Comparison of ENCODE assay signal across 2 worm cellular contexts in the genomic region with DNA sequence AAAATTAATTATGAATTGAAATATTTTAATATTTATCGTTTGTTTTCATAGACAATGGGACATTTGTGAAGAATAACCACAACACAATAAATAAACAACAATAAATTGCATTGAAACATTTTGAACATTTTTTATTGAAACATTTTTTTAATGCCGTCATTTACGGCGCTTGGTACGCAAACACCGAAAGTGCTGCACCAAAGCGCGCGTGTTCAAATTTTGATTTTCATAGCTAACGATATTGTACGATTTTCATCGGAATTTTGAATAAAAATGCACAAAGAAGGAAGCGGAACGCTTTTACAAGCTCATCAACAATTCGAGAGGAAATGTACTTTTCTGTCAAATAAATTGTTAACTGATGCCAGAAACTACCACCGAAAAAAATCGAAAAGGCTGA.
A peak's percentile ranks its signal among the peaks of the same experiment; 100 is the strongest.
TF ChIP-seq lines count a peak whose summit lies in the region.

No protein-coding gene starts in this region.

TF ChIP-seq in whole organism, L1 larva, 84 proteins besides CTCF, POLR2A, EP300 and RAD21:
- TF ChIP-seq tlp-1 (tag; optimal IDR thresholded peaks at IDR 0.05; lab: Kevin White, UChicago): no peak
- no peak for TF ChIP-seq mef-2 (tag; optimal IDR thresholded peaks at IDR 0.05; lab: Kevin White, UChicago)
- TF ChIP-seq ceh-90 (tag; optimal IDR thresholded peaks at IDR 0.05; lab: Kevin White, UChicago): no peak
- TF ChIP-seq efl-1 (optimal IDR thresholded peaks at IDR 0.05; lab: Kevin White, UChicago): peak; percentile 59
- TF ChIP-seq efl-1 (GFP tag; optimal IDR thresholded peaks at IDR 0.05 in 1 of 2; lab: Kevin White, UChicago): peak; percentile 79 to 95
- peak; percentile 46 for TF ChIP-seq F16B12.6 (tag; optimal IDR thresholded peaks at IDR 0.05; lab: Kevin White, UChicago)
- no peak for TF ChIP-seq lsy-2 (tag; optimal IDR thresholded peaks at IDR 0.05; lab: Kevin White, UChicago)
- TF ChIP-seq C04F5.9 (tag; optimal IDR thresholded peaks at IDR 0.05; lab: Kevin White, UChicago): no peak
- no peak for TF ChIP-seq jun-1 (tag; optimal IDR thresholded peaks at IDR 0.05; lab: Kevin White, UChicago)
- TF ChIP-seq fkh-10 (GFP tag; optimal IDR thresholded peaks at IDR 0.05; lab: Kevin White, UChicago): no peak
- TF ChIP-seq ceh-88 (GFP tag; IDR thresholded peaks at IDR 0.05; lab: Robert Waterston, UW): peak; percentile 27; the same call in 1 of the 2 replicates
- TF ChIP-seq snu-23 (GFP tag; optimal IDR thresholded peaks at IDR 0.05; lab: Kevin White, UChicago): no peak
- TF ChIP-seq lin-35 (GFP tag; optimal IDR thresholded peaks at IDR 0.05; lab: Kevin White, UChicago): peak; percentile 7 to 62
- peak; percentile 7 to 68 (median 29) for TF ChIP-seq dpl-1 (GFP tag; optimal IDR thresholded peaks at IDR 0.05; lab: Kevin White, UChicago)

TF ChIP-seq in whole organism, young adult, 124 proteins besides CTCF, POLR2A, EP300 and RAD21:
- no peak for TF ChIP-seq F33H1.4 (GFP tag; IDR thresholded peaks at IDR 0.05; lab: Robert Waterston, UW)
- peak; percentile 2 for TF ChIP-seq dpl-1 (GFP tag; optimal IDR thresholded peaks at IDR 0.05; lab: Kevin White, UChicago)
- peak; percentile 16 for TF ChIP-seq lin-54 (GFP tag; optimal IDR thresholded peaks at IDR 0.05; lab: Kevin White, UChicago)
- no peak for TF ChIP-seq die-1 (tag; optimal IDR thresholded peaks at IDR 0.05; lab: Kevin White, UChicago)
- no peak for TF ChIP-seq Y56A3A.18 (GFP tag; IDR thresholded peaks at IDR 0.05; lab: Robert Waterston, UW)
